Worm (Caenorhabditis elegans): ENCODE data around the gene ugt-5.
A peak's percentile ranks its signal among the peaks of the same experiment; 100 is the strongest.

DNA sequence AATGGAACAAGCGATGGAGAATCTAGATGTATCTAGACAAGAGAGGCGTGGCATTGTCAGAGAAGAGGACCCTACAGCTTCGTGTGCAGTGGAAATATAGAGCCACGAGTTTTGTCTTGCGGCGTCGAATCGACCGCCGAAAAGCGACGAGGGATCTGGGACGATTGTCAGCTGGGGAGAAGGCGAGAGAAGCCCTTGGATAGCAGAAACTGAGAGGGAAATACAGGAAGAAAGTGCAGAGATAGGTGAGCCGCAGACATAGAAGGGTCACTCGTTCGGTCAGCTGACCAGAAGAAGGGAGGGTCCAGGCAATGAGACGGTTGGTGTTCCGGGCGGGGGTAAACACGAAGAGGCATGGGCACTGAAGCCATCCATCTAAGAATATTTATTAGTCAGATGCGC lies 21.7 kb upstream of the ugt-5 start:
- TF ChIP-seq flt-1 (GFP tag; IDR thresholded peaks at IDR 0.05) (0 out of 2 replicates have a peak, but pooled peaks have one; percentile 45), ztf-29 (GFP tag; IDR thresholded peaks at IDR 0.05) (peak; percentile 64; the same call in 1 of the 2 replicates)
